Fruit fly (Drosophila melanogaster): ENCODE results near the gene CG42591.

The CG42591 gene

DNA sequence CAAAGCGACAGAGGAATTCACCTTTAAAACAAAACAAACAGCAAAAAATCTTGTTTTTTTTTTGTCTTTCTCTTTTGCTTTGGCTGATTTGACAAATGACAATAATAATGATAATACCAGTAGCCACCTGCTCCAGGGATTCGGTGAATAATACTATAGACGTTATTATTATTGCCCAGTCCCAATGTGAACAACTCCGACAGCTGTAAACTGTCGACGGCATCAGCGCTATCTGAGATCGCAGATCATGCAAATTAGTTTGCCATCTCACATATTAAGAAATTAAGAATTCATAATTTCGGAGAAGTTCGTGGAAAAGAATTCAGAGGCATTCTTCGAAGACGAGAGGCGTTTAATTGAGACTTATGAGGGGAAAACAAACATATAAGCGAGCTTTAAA is 16.5 kb upstream of the CG42591 start:
- TF ChIP-seq Ets98B (GFP tag; IDR thresholded peaks at IDR 0.05) (no peak), CG17806 (tag; optimal IDR thresholded peaks at IDR 0.05) (no peak), Pif1A (GFP tag; optimal IDR thresholded peaks at IDR 0.05) (no peak), gl (tag; optimal IDR thresholded peaks at IDR 0.05) (no peak), CG4496 (GFP tag; IDR thresholded peaks at IDR 0.05) (no peak), CG32121 (GFP tag; IDR thresholded peaks at IDR 0.05) (no peak), CG12605 (GFP tag; IDR thresholded peaks at IDR 0.05) (no peak), CG34367 (tag; optimal IDR thresholded peaks at IDR 0.05) (no peak), CG13204 (GFP tag; optimal IDR thresholded peaks at IDR 0.05) (no peak), EcR (GFP tag; optimal IDR thresholded peaks at IDR 0.05) (no peak), CG8301 (tag; optimal IDR thresholded peaks at IDR 0.05) (no peak), CG8159 (tag; optimal IDR thresholded peaks at IDR 0.05) (no peak)

dm6 chr3L:8081822-8082221 is 12.1 kb upstream of the CG42591 start:
- TF ChIP-seq gl (tag; optimal IDR thresholded peaks at IDR 0.05) (no peak), CG17806 (tag; optimal IDR thresholded peaks at IDR 0.05) (no peak), CG13204 (GFP tag; optimal IDR thresholded peaks at IDR 0.05) (no peak), CG34367 (tag; optimal IDR thresholded peaks at IDR 0.05) (peak; percentile 14), Pif1A (GFP tag; optimal IDR thresholded peaks at IDR 0.05) (peak; percentile 75), CG8301 (tag; optimal IDR thresholded peaks at IDR 0.05) (peak; percentile 11), CG9948 (tag; optimal IDR thresholded peaks at IDR 0.05) (no peak), CG4496 (GFP tag; IDR thresholded peaks at IDR 0.05) (peak; percentile 49; the same call in 1 of the 3 replicates), fd96Ca (GFP tag; IDR thresholded peaks at IDR 0.05) (no peak), CG32121 (GFP tag; IDR thresholded peaks at IDR 0.05) (peak; percentile 21; the same call in 1 of the 2 replicates), CG8159 (tag; optimal IDR thresholded peaks at IDR 0.05) (peak; percentile 49), CG12605 (GFP tag; IDR thresholded peaks at IDR 0.05) (peak; percentile 72), Pif1B (GFP tag; optimal IDR thresholded peaks at IDR 0.05) (peak; percentile 66), D1 (tag; optimal IDR thresholded peaks at IDR 0.05) (no peak), Ets98B (GFP tag; IDR thresholded peaks at IDR 0.05) (peak; percentile 74; the same call in 1 of the 2 replicates), EcR (GFP tag; optimal IDR thresholded peaks at IDR 0.05) (peak; percentile 28), CG14655 (GFP tag; optimal IDR thresholded peaks at IDR 0.05) (no peak), CG15710 (tag; optimal IDR thresholded peaks at IDR 0.05) (peak; percentile 2), CG10348 (GFP tag; IDR thresholded peaks at IDR 0.05) (no peak), Snoo (tag; optimal IDR thresholded peaks at IDR 0.05) (peak; percentile 59), rn (GFP tag; IDR thresholded peaks at IDR 0.05) (no peak)

dm6 chr3L:8080790-8081189 is 11.0 kb upstream of the CG42591 start:
- TF ChIP-seq Snoo (tag; optimal IDR thresholded peaks at IDR 0.05) = no peak
- TF ChIP-seq CG10348 (GFP tag; IDR thresholded peaks at IDR 0.05) = no peak
- TF ChIP-seq rn (GFP tag; IDR thresholded peaks at IDR 0.05) = no peak
- TF ChIP-seq CG8301 (tag; optimal IDR thresholded peaks at IDR 0.05) = no peak
- TF ChIP-seq CG15710 (tag; optimal IDR thresholded peaks at IDR 0.05) = no peak
- TF ChIP-seq EcR (GFP tag; optimal IDR thresholded peaks at IDR 0.05) = no peak
- no peak for TF ChIP-seq CG17806 (tag; optimal IDR thresholded peaks at IDR 0.05)

DNA sequence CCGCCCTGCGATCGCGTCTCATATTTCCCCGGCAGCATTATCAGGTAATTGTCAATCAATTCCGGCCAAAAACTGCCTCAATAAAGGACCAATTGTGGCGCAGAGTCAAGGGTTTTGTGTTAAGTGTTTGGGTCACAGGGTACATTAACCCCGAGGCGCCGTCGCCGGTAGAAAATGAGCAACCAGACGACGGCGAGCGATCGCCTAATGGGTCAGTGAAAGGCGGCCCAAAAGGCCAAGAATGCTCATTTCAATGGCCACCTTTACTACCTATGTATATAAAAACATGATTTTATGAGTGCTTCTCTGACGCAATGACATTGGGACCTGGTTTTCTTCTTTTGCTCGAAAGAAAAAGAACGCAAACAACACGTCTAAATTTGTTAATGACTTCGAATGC is 9.8 kb upstream of the CG42591 start:
- TF ChIP-seq EcR (GFP tag; optimal IDR thresholded peaks at IDR 0.05) = no peak
- TF ChIP-seq fd96Ca (GFP tag; IDR thresholded peaks at IDR 0.05) = no peak
- no peak for TF ChIP-seq gl (tag; optimal IDR thresholded peaks at IDR 0.05)
- TF ChIP-seq CG34367 (tag; optimal IDR thresholded peaks at IDR 0.05) = no peak
- TF ChIP-seq CG15710 (tag; optimal IDR thresholded peaks at IDR 0.05) = no peak
- no peak for TF ChIP-seq rn (GFP tag; IDR thresholded peaks at IDR 0.05)
- no peak for TF ChIP-seq CG14655 (GFP tag; optimal IDR thresholded peaks at IDR 0.05)
- no peak for TF ChIP-seq CG17806 (tag; optimal IDR thresholded peaks at IDR 0.05)
- TF ChIP-seq CG8301 (tag; optimal IDR thresholded peaks at IDR 0.05) = no peak
- no peak for TF ChIP-seq CG32121 (GFP tag; IDR thresholded peaks at IDR 0.05)
- no peak for TF ChIP-seq D1 (tag; optimal IDR thresholded peaks at IDR 0.05)
- no peak for TF ChIP-seq CG13204 (GFP tag; optimal IDR thresholded peaks at IDR 0.05)

dm6 chr3L:8077953-8078352 is 8.2 kb upstream of the CG42591 start:
- TF ChIP-seq CG14655 (GFP tag; optimal IDR thresholded peaks at IDR 0.05) (no peak), CG34367 (tag; optimal IDR thresholded peaks at IDR 0.05) (no peak), Pif1B (GFP tag; optimal IDR thresholded peaks at IDR 0.05) (no peak), CG8159 (tag; optimal IDR thresholded peaks at IDR 0.05) (no peak), Snoo (tag; optimal IDR thresholded peaks at IDR 0.05) (no peak), fd96Ca (GFP tag; IDR thresholded peaks at IDR 0.05) (no peak), CG10348 (GFP tag; IDR thresholded peaks at IDR 0.05) (no peak)

DNA sequence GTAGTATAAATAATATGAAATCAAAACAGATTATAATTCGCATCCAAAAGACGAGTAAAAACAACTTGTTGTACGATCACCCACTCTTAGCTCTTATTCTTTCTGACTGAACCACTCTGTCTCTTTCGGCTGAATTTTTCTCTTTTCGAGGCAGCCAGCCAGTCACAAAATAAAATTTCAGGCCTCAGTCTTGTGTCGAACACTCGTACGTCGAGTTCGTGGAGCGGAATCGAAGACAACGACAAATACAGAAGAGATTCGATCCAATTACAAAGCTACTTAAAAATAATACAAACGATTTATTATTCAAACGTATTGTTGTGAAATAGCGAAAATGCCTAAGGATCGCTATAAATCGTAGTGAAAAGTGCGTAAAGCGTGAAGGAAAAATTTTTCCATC is 7.4 kb upstream of the CG42591 start:
- TF ChIP-seq Snoo (tag; optimal IDR thresholded peaks at IDR 0.05) (peak; percentile 12), CG12605 (GFP tag; IDR thresholded peaks at IDR 0.05) (peak; percentile 40), CG4496 (GFP tag; IDR thresholded peaks at IDR 0.05) (peak; percentile 64; the same call in 2 of the 3 replicates), CG13204 (GFP tag; optimal IDR thresholded peaks at IDR 0.05) (no peak), EcR (GFP tag; optimal IDR thresholded peaks at IDR 0.05) (peak; percentile 35), Pif1A (GFP tag; optimal IDR thresholded peaks at IDR 0.05) (peak; percentile 5), fd96Ca (GFP tag; IDR thresholded peaks at IDR 0.05) (no peak), CG32121 (GFP tag; IDR thresholded peaks at IDR 0.05) (0 out of 2 replicates have a peak, but pooled peaks have one; percentile 20), CG8159 (tag; optimal IDR thresholded peaks at IDR 0.05) (no peak), CG8301 (tag; optimal IDR thresholded peaks at IDR 0.05) (peak; percentile 20), CG10348 (GFP tag; IDR thresholded peaks at IDR 0.05) (no peak), Ets98B (GFP tag; IDR thresholded peaks at IDR 0.05) (peak; percentile 51; the same call in 1 of the 2 replicates), rn (GFP tag; IDR thresholded peaks at IDR 0.05) (no peak), D1 (tag; optimal IDR thresholded peaks at IDR 0.05) (peak; percentile 12), CG14655 (GFP tag; optimal IDR thresholded peaks at IDR 0.05) (no peak), CG15710 (tag; optimal IDR thresholded peaks at IDR 0.05) (no peak), CG17806 (tag; optimal IDR thresholded peaks at IDR 0.05) (no peak), Pif1B (GFP tag; optimal IDR thresholded peaks at IDR 0.05) (peak; percentile 39), gl (tag; optimal IDR thresholded peaks at IDR 0.05) (no peak)

Measured in whole organism, pupa.